Worm (Caenorhabditis elegans): ENCODE results near the gene nep-15.
A peak's percentile ranks its signal among the peaks of the same experiment; 100 is the strongest.

The nep-15 gene

DNA sequence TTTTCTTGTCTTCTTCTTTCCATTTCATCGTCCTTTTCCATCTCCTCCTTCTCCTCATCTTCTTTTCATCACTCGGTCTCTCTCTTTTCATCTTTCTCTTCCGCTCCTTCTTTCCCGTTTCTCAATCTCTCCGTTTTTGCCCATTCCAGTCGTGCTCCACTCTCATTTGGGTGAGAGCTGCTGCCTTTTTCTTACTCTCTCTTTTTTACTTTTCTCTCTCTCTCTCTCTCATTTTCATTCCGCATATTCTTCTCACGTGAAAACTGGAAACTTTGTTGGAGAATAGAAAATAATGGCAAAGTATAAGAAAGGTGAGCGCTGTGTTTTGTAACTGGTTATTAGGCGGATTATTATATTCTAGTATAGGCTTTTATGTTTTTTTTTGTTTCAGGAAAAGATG lies 6.3 kb downstream of the nep-15 start, which contains the start of gene tbc-18 (continued):
- TF ChIP-seq dsc-1 (tag; optimal IDR thresholded peaks at IDR 0.05) (peak; percentile 62), C16A3.4 (tag; optimal IDR thresholded peaks at IDR 0.05) (no peak), ceh-8 (GFP tag; optimal IDR thresholded peaks at IDR 0.05) (no peak), efl-1 (optimal IDR thresholded peaks at IDR 0.05) (peak; percentile 6 to 46), efl-1 (GFP tag; optimal IDR thresholded peaks at IDR 0.05 in 1 of 2) (no peak), unc-86 (tag; optimal IDR thresholded peaks at IDR 0.05) (peak; percentile 54), xbp-1 (tag; optimal IDR thresholded peaks at IDR 0.05) (peak; percentile 32), hlh-4 (tag; optimal IDR thresholded peaks at IDR 0.05) (no peak), lin-35 (GFP tag; optimal IDR thresholded peaks at IDR 0.05) (peak in 1 of 2 experiments; percentile 10), elt-3 (tag; optimal IDR thresholded peaks at IDR 0.05) (no peak)

DNA sequence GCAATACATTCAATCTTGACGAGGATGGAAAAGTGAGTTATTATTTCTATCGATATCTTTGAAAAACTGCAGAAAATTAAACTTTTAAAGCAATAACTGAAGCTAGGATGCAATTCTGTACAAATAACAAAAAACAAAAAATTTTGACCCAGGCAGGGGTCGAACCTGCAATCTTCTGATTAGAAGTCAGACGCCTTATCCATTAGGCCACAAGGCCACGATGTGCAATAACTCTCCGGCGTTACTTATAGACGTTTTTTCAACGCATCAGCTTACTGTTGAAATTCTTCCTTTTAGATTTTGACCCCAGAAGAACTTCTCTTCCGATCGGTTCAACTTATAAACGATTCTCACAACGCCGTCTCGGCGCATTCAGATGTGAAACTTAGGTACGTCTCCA lies 9.6 kb downstream of the nep-15 start:
- TF ChIP-seq lin-39 (tag; optimal IDR thresholded peaks at IDR 0.05) (no peak), snu-23 (GFP tag; optimal IDR thresholded peaks at IDR 0.05) (peak; percentile 46), aly-2 (tag; optimal IDR thresholded peaks at IDR 0.05) (no peak), nhr-20 (tag; optimal IDR thresholded peaks at IDR 0.05) (peak; percentile 22), efl-1 (optimal IDR thresholded peaks at IDR 0.05) (no peak), efl-1 (GFP tag; optimal IDR thresholded peaks at IDR 0.05 in 1 of 2) (peak in 1 of 2 experiments; percentile 87), nhr-71 (tag; optimal IDR thresholded peaks at IDR 0.05) (peak; percentile 36), nhr-47 (tag; optimal IDR thresholded peaks at IDR 0.05) (peak; percentile 7), ceh-88 (GFP tag; IDR thresholded peaks at IDR 0.05) (0 out of 2 replicates have a peak, but pooled peaks have one; percentile 17), nhr-19 (GFP tag; conservative IDR thresholded peaks at IDR 0.05) (peak; percentile 27; the same call in 1 of the 2 replicates), sptf-1 (tag; optimal IDR thresholded peaks at IDR 0.05) (no peak), jun-1 (tag; optimal IDR thresholded peaks at IDR 0.05) (no peak), unc-30 (tag; optimal IDR thresholded peaks at IDR 0.05) (no peak), zag-1 (tag; optimal IDR thresholded peaks at IDR 0.05) (no peak), elt-3 (tag; optimal IDR thresholded peaks at IDR 0.05) (no peak), lin-14 (GFP tag; optimal IDR thresholded peaks at IDR 0.05) (peak; percentile 1), blmp-1 (tag; optimal IDR thresholded peaks at IDR 0.05) (no peak), rnt-1 (tag; optimal IDR thresholded peaks at IDR 0.05) (peak; percentile 29), egl-27 (tag; optimal IDR thresholded peaks at IDR 0.05) (no peak), lin-35 (GFP tag; optimal IDR thresholded peaks at IDR 0.05) (peak in 1 of 2 experiments; percentile 46), hlh-4 (tag; optimal IDR thresholded peaks at IDR 0.05) (no peak)

DNA sequence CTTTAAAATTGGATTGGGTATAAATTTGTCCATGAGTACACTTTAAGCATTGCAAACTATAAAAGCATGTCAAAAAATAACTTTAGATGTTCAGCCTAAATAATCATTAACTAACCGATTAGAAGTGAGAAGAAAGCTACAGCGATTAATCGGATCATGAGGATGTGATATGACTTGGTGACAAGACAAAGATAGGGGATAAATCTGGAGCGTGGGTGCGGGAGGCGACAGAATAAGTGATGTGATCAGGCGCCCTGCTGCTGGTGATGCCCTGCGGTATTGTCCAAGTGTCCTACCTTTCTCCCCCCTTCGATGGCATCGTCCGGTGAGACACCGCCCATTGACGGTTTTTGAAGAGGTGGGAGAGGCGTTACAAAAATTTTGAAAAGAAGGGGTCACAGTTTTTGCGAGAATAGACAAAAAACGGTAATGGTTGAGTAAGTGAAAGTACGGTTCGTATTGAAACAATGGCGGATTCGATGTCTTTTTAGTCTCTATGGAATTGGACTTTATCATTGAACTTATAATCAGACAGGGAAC lies 12.7 kb downstream of the nep-15 start, which contains the start of gene F41D9.2:
TSS of gene F41D9.2 (minus strand) at position 304 of the 540 bp plus-strand sequence.
- TF ChIP-seq snu-23 (GFP tag; optimal IDR thresholded peaks at IDR 0.05), result peak; percentile 24
- peak; percentile 22 for TF ChIP-seq lin-14 (GFP tag; optimal IDR thresholded peaks at IDR 0.05)
- TF ChIP-seq lsy-2 (tag; optimal IDR thresholded peaks at IDR 0.05), result no peak
- TF ChIP-seq nhr-20 (tag; optimal IDR thresholded peaks at IDR 0.05), result peak; percentile 8
- peak; percentile 35 for TF ChIP-seq mep-1 (tag; optimal IDR thresholded peaks at IDR 0.05)
- peak; percentile 61 for TF ChIP-seq blmp-1 (tag; optimal IDR thresholded peaks at IDR 0.05)
- no peak for TF ChIP-seq nhr-71 (tag; optimal IDR thresholded peaks at IDR 0.05)
- no peak for TF ChIP-seq zip-4 (GFP tag; optimal IDR thresholded peaks at IDR 0.05)
- TF ChIP-seq elt-3 (tag; optimal IDR thresholded peaks at IDR 0.05), result peak in 2 of 6 experiments; percentile 7 to 30
- TF ChIP-seq swsn-7 (tag; optimal IDR thresholded peaks at IDR 0.05), result no peak
- TF ChIP-seq efl-1 (optimal IDR thresholded peaks at IDR 0.05), result no peak
- TF ChIP-seq efl-1 (GFP tag; optimal IDR thresholded peaks at IDR 0.05 in 1 of 2), result peak in 1 of 2 experiments; percentile 44
- peak; percentile 80 for TF ChIP-seq nhr-85 (tag)

DNA sequence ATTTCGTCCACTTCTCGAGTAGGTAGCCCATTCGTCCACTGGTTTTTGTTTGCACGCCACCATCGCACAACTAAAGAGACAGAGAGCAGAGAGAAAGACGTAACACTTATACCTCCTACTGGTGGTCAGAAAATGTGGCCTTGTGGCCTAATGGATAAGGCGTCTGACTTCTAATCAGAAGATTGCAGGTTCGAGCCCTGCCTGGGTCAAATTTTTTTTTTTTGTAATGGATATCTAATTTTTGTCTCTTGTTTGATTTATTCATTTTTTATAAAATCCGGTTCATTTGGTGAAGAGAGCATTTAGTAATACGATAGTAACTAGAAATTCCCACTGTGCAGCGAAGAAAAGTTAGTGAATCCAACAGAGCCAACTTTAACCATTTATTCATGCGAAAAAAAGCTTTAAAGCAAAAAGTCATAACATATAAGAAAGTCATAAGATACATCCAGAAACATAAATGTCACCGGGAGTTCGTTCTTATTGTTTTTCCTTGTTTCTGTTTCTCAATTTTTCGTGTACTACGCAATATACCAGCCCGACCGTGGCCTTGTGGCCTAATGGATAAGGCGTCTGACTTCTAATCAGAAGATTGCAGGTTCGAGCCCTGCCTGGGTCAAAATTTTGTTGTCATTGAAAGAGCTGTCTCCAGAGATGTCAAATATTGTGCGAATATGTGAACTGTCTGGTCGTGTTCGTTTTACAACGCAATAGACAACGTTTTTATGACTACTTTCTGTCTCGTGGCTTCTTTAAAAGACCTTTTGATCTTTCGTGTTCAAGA lies 14.3 kb downstream of the nep-15 start:
- TF ChIP-seq C16A3.4 (tag; optimal IDR thresholded peaks at IDR 0.05), result peak; percentile 25
- peak; percentile 51 for TF ChIP-seq fos-1 (tag; optimal IDR thresholded peaks at IDR 0.05)
- TF ChIP-seq dpl-1 (GFP tag; optimal IDR thresholded peaks at IDR 0.05), result no peak
- peak; percentile 64 for TF ChIP-seq dsc-1 (tag; optimal IDR thresholded peaks at IDR 0.05)
- peak; percentile 37 for TF ChIP-seq jun-1 (tag; optimal IDR thresholded peaks at IDR 0.05)
- no peak for TF ChIP-seq tlp-1 (tag; optimal IDR thresholded peaks at IDR 0.05)
- no peak for TF ChIP-seq nhr-237 (tag; optimal IDR thresholded peaks at IDR 0.05)
- TF ChIP-seq nhr-90 (tag; optimal IDR thresholded peaks at IDR 0.05; ENCODE audit: poor library complexity), result peak; percentile 59
- peak in 1 of 2 experiments; percentile 67 for TF ChIP-seq mdl-1 (tag; optimal IDR thresholded peaks at IDR 0.05)
- TF ChIP-seq aha-1 (tag; optimal IDR thresholded peaks at IDR 0.05), result no peak
- no peak for TF ChIP-seq ets-5 (GFP tag; IDR thresholded peaks at IDR 0.05)
- TF ChIP-seq elt-3 (tag; optimal IDR thresholded peaks at IDR 0.05), result no peak
- TF ChIP-seq skn-1 (tag; optimal IDR thresholded peaks at IDR 0.05), result peak; percentile 47
- no peak for TF ChIP-seq grh-1 (GFP tag; IDR thresholded peaks at IDR 0.05)
- TF ChIP-seq rnt-1 (tag; optimal IDR thresholded peaks at IDR 0.05), result peak; percentile 63
- TF ChIP-seq ztf-4 (tag; optimal IDR thresholded peaks at IDR 0.05), result no peak
- TF ChIP-seq zag-1 (tag; optimal IDR thresholded peaks at IDR 0.05), result no peak
- no peak for TF ChIP-seq efl-3 (GFP tag; optimal IDR thresholded peaks at IDR 0.05)
- TF ChIP-seq nhr-20 (tag; optimal IDR thresholded peaks at IDR 0.05), result peak; percentile 65
- TF ChIP-seq ces-1 (GFP tag; optimal IDR thresholded peaks at IDR 0.05), result no peak
